Worm (Caenorhabditis elegans) whole organism, L4 larva: Measurements from ENCODE around the gene rpl-42.
A peak's percentile ranks its signal among the peaks of the same experiment; 100 is the strongest.

Experiments used
- F10B5.3 ChIP-seq: sonication (generic microtip); optimal IDR thresholded peaks from 2 replicates; lab custom pipeline; 2016; ENCODE audit warnings: mild to moderate bottlenecking, missing genetic modification characterization, missing compliant biosample characterization
- F37D6.2 ChIP-seq: sonication (generic microtip); optimal IDR thresholded peaks from 2 replicates; lab custom pipeline; 2016; ENCODE audit warnings: mild to moderate bottlenecking, missing genetic modification characterization, missing compliant biosample characterization
- F44E2.7 ChIP-seq: fragments of 200-800 bp; sonication (Bioruptor generic); IDR thresholded peaks from 2 replicates; pipeline ENCODE4 v2.1.2; 2022; ENCODE audit warnings: missing genetic modification characterization, missing compliant biosample characterization
- F49E8.2 ChIP-seq: sonication (generic microtip); optimal IDR thresholded peaks from 2 replicates; lab custom pipeline; 2016; ENCODE audit warnings: missing compliant biosample characterization, mild to moderate bottlenecking, missing genetic modification characterization, borderline replicate concordance
- Y48G9A.11 ChIP-seq: fragments of 200-800 bp; sonication (Bioruptor generic); IDR thresholded peaks from 2 replicates; pipeline ENCODE4 v1.3.6; 2022; ENCODE audit warnings: missing genetic modification reagents, missing genetic modification characterization, missing compliant biosample characterization
- Y75B8A.6 ChIP-seq: fragments of 200-800 bp; sonication (Bioruptor generic); IDR thresholded peaks from 2 replicates; pipeline ENCODE4 v1.3.6; 2022; ENCODE audit warnings: missing genetic modification reagents, missing genetic modification characterization, missing compliant biosample characterization
- arid-1 ChIP-seq: fragments of 200-800 bp; sonication (Bioruptor generic); conservative IDR thresholded peaks from 2 replicates; pipeline ENCODE4 v1.3.6; 2022; ENCODE audit warnings: missing genetic modification reagents, missing genetic modification characterization, missing compliant biosample characterization
- ceh-28 ChIP-seq: fragments of 150-350 bp; optimal IDR thresholded peaks from 2 replicates; lab custom pipeline; 2014; ENCODE audit warnings: missing biosample characterization, missing genetic modification reagents, missing genetic modification characterization
- ceh-82 ChIP-seq: sonication (generic microtip); optimal IDR thresholded peaks from 2 replicates; lab custom pipeline; 2017; ENCODE audit warnings: missing biosample characterization, missing genetic modification characterization
- ctbp-1 ChIP-seq: fragments of 200-800 bp; sonication (Bioruptor generic); IDR thresholded peaks from 2 replicates; pipeline ENCODE4 v1.3.6; 2022; ENCODE audit warnings: missing genetic modification reagents, missing genetic modification characterization, missing compliant biosample characterization
- daf-16 ChIP-seq, 3 experiments: sonication (generic microtip); optimal IDR thresholded peaks; 2 replicates each; lab custom pipeline; 2016 to 2017; ENCODE audit warnings: missing genetic modification characterization in 3 of 3, missing genetic modification reagents in 3 of 3, mild to moderate bottlenecking in 2 of 3, missing compliant biosample characterization in 2 of 3, missing biosample characterization in 1 of 3, moderate library complexity in 1 of 3
- dmd-9 ChIP-seq: fragments of 200-800 bp; sonication (Bioruptor generic); IDR thresholded peaks from 2 replicates; pipeline ENCODE4 v1.3.6; 2022; ENCODE audit warnings: missing genetic modification reagents, missing genetic modification characterization, missing compliant biosample characterization
- dve-1 ChIP-seq: sonication (generic microtip); optimal IDR thresholded peaks from 2 replicates; lab custom pipeline; 2017; ENCODE audit warnings: antibody characterized with exemption, mild to moderate bottlenecking, missing genetic modification characterization, missing compliant biosample characterization; ENCODE audit not compliant: insufficient read depth
- fos-1 ChIP-seq: fragments of 150-350 bp; optimal IDR thresholded peaks from 2 replicates; lab custom pipeline; 2014; ENCODE audit warnings: missing biosample characterization, missing genetic modification characterization
- gei-8 ChIP-seq: fragments of 200-800 bp; sonication (Bioruptor generic); optimal IDR thresholded peaks from 2 replicates; lab custom pipeline; 2018; ENCODE audit warnings: mild to moderate bottlenecking, missing genetic modification characterization, missing compliant biosample characterization
- hlh-30 ChIP-seq: sonication (generic microtip); optimal IDR thresholded peaks from 2 replicates; lab custom pipeline; 2017; ENCODE audit warnings: antibody characterized with exemption, mild to moderate bottlenecking, missing genetic modification characterization, missing compliant biosample characterization; ENCODE audit not compliant: insufficient read depth
- lim-7 ChIP-seq: fragments of 200-800 bp; sonication (Bioruptor generic); IDR thresholded peaks from 2 replicates; pipeline ENCODE4 v1.3.6; 2022; ENCODE audit warnings: missing genetic modification characterization, missing compliant biosample characterization
- lin-1 ChIP-seq: fragments of 200-800 bp; sonication (Bioruptor generic); IDR thresholded peaks from 2 replicates; pipeline ENCODE4 v1.3.6; 2022; ENCODE audit warnings: missing genetic modification reagents, missing genetic modification characterization, missing compliant biosample characterization
- lin-13 ChIP-seq: fragments of 150-350 bp; optimal IDR thresholded peaks from 2 replicates; lab custom pipeline; 2014; ENCODE audit warnings: missing biosample characterization, missing genetic modification reagents, missing genetic modification characterization
- lin-15B ChIP-seq: fragments of 150-350 bp; sonication (generic microtip); optimal IDR thresholded peaks from 3 replicates; lab custom pipeline; 2014; ENCODE audit warnings: missing biosample characterization, missing genetic modification characterization
- lsy-2 ChIP-seq, 2 experiments: fragments of 150-350 bp in 1 of 2; sonication (generic microtip) in 1 of 2; optimal IDR thresholded peaks; 2 replicates each; lab custom pipeline; 2014 to 2017; ENCODE audit warnings: missing biosample characterization in 2 of 2, missing genetic modification characterization in 2 of 2
- madf-5 ChIP-seq, 2 experiments: fragments of 200-800 bp; sonication (Bioruptor generic); IDR thresholded peaks; 2 replicates each; pipeline ENCODE4 v1.3.6; 2022; ENCODE audit warnings: missing compliant biosample characterization in 2 of 2, missing genetic modification characterization in 2 of 2
- mdt-29 ChIP-seq: fragments of 200-800 bp; sonication (Bioruptor generic); IDR thresholded peaks from 2 replicates; pipeline ENCODE4 v1.3.6; 2022; ENCODE audit warnings: missing genetic modification reagents, missing genetic modification characterization, missing compliant biosample characterization
- mes-2 ChIP-seq: sonication (generic microtip); optimal IDR thresholded peaks from 2 replicates; lab custom pipeline; 2016; ENCODE audit warnings: missing genotype, mild to moderate bottlenecking, missing genetic modification characterization, missing compliant biosample characterization; ENCODE audit not compliant: poor library complexity, severe bottlenecking
- mxl-2 ChIP-seq: fragments of 200-800 bp; sonication (Bioruptor generic); conservative IDR thresholded peaks from 2 replicates; pipeline ENCODE4 v1.3.6; 2022; ENCODE audit warnings: missing genetic modification reagents, missing genetic modification characterization, missing compliant biosample characterization
- mxl-3 ChIP-seq: fragments of 200-800 bp; sonication (Bioruptor generic); optimal IDR thresholded peaks from 2 replicates; lab custom pipeline; 2018; ENCODE audit warnings: mild to moderate bottlenecking, missing genetic modification characterization, missing compliant biosample characterization
- nhr-28 ChIP-seq: fragments of 150-350 bp; optimal IDR thresholded peaks from 2 replicates; lab custom pipeline; 2014; ENCODE audit warnings: missing biosample characterization, missing genetic modification characterization
- pha-4 ChIP-seq, 2 experiments: fragments of 150-350 bp in 1 of 2; fragments of 200-800 bp in 1 of 2; sonication (Bioruptor generic) in 1 of 2; IDR thresholded peaks in 1 of 2; optimal IDR thresholded peaks in 1 of 2; 2 replicates each; pipeline versions ENCODE4 v1.3.6 to Lab custom; 2014 to 2022; ENCODE audit warnings: missing genetic modification characterization in 2 of 2, missing genetic modification reagents in 2 of 2, missing biosample characterization in 1 of 2, missing compliant biosample characterization in 1 of 2
- sdz-12 ChIP-seq: fragments of 200-800 bp; sonication (Bioruptor generic); optimal IDR thresholded peaks from 2 replicates; lab custom pipeline; 2018; ENCODE audit warnings: mild to moderate bottlenecking, missing genetic modification characterization, missing compliant biosample characterization
- spr-1 ChIP-seq: sonication (generic microtip); optimal IDR thresholded peaks from 2 replicates; lab custom pipeline; 2016; ENCODE audit warnings: mild to moderate bottlenecking, missing genetic modification characterization, missing compliant biosample characterization
- unc-130 ChIP-seq: sonication (generic microtip); optimal IDR thresholded peaks from 2 replicates; lab custom pipeline; 2016; ENCODE audit warnings: missing genetic modification reagents, missing genetic modification characterization, missing compliant biosample characterization
- unc-39 ChIP-seq: sonication (generic microtip); optimal IDR thresholded peaks from 2 replicates; lab custom pipeline; 2017; ENCODE audit warnings: missing biosample characterization, missing genetic modification characterization
- unc-62 ChIP-seq, 3 experiments: fragments of 150-350 bp in 1 of 3; sonication (generic microtip); optimal IDR thresholded peaks in 2 of 3; peaks in 1 of 3; 1 replicate in 1 of 3; 2 replicates in 2 of 3; lab custom pipeline; 2014 to 2017; ENCODE audit warnings: missing biosample characterization in 3 of 3, missing genetic modification characterization in 3 of 3, missing genetic modification reagents in 3 of 3, missing genotype in 1 of 3
- vab-7 ChIP-seq: fragments of 200-800 bp; sonication (Bioruptor generic); IDR thresholded peaks from 2 replicates; pipeline ENCODE4 v1.3.6; 2022; ENCODE audit warnings: missing genetic modification reagents, missing genetic modification characterization, missing compliant biosample characterization

rpl-42 gene

ce11 chrII:11050678-11051077 is 41.8 kb upstream of the rpl-42 start:
- TF ChIP-seq vab-7 (GFP tag; lab: Robert Waterston, UW): no peak
- no peak for TF ChIP-seq F10B5.3 (tag; lab: Kevin White, UChicago)
- TF ChIP-seq Y75B8A.6 (GFP tag; lab: Robert Waterston, UW): no peak
- TF ChIP-seq mes-2 (tag; lab: Kevin White, UChicago): peak; percentile 8
- TF ChIP-seq dve-1 (tag; lab: Kevin White, UChicago): no peak
- TF ChIP-seq nhr-28 (tag; lab: Kevin White, UChicago): no peak
- no peak for TF ChIP-seq spr-1 (tag; lab: Kevin White, UChicago)
- TF ChIP-seq unc-39: no peak
- no peak for TF ChIP-seq mdt-29 (GFP tag; lab: Robert Waterston, UW)
- 0 out of 2 replicates have a peak, but pooled peaks have one; percentile 6 for TF ChIP-seq arid-1 (GFP tag; lab: Robert Waterston, UW)
- peak in 1 of 2 experiments; percentile 18 for TF ChIP-seq lsy-2 (tag; optimal IDR thresholded peaks at IDR 0.05; lab: Kevin White, UChicago)
- no peak for TF ChIP-seq F37D6.2 (tag; lab: Kevin White, UChicago)
- no peak for TF ChIP-seq ceh-82 (tag; lab: Kevin White, UChicago)
- no peak for TF ChIP-seq mxl-2 (GFP tag; lab: Robert Waterston, UW)
- peak; percentile 57 for TF ChIP-seq F49E8.2 (tag; lab: Kevin White, UChicago)
- no peak for TF ChIP-seq lin-15B (tag; lab: Kevin White, UChicago)
- no peak for TF ChIP-seq ctbp-1
- peak; percentile 39; the same call in 1 of the 2 replicates for TF ChIP-seq Y48G9A.11 (GFP tag; lab: Robert Waterston, UW)
- TF ChIP-seq unc-130 (GFP tag; lab: Kevin White, UChicago): peak; percentile 20

ce11 chrII:11052526-11052925 is 40.0 kb upstream of the rpl-42 start:
- TF ChIP-seq F44E2.7 (GFP tag; lab: Robert Waterston, UW) (no peak), unc-62 (GFP tag; optimal IDR thresholded peaks at IDR 0.05 in 1 of 2; lab: Kevin White, UChicago) (peak in 1 of 2 experiments; percentile 98), unc-62 (tag; optimal IDR thresholded peaks at IDR 0.05; lab: Kevin White, UChicago) (no peak)
- TF ChIP-seq, all 104 proteins: peak for 1

- TF ChIP-seq mxl-3 (GFP tag; lab: Kevin White, UChicago) (no peak), daf-16 (GFP tag; optimal IDR thresholded peaks at IDR 0.05; lab: Kevin White, UChicago) (no peak), daf-16 (tag; optimal IDR thresholded peaks at IDR 0.05; lab: Kevin White, UChicago) (no peak), sdz-12 (no peak), gei-8 (GFP tag; lab: Kevin White, UChicago) (no peak), pha-4 (GFP tag; IDR thresholded peaks at IDR 0.05; lab: Robert Waterston, UW) (no peak), pha-4 (tag; optimal IDR thresholded peaks at IDR 0.05; lab: Kevin White, UChicago) (no peak), lim-7 (GFP tag; lab: Robert Waterston, UW) (no peak), lin-13 (GFP tag; lab: Kevin White, UChicago) (no peak), dmd-9 (GFP tag; lab: Robert Waterston, UW) (no peak), lin-1 (GFP tag; lab: Robert Waterston, UW) (no peak), madf-5 (GFP tag; IDR thresholded peaks at IDR 0.05; lab: Robert Waterston, UW) (no peak)
- TF ChIP-seq, all 104 proteins: peak for 0
Measured at ce11 chrII:11055223-11055622, 37.3 kb upstream of the rpl-42 start, which contains the start of gene F45E10.2. TSS of gene F45E10.2 (minus strand) at chrII:11055323.

- TF ChIP-seq nhr-28 (tag; lab: Kevin White, UChicago) (peak; percentile 61), hlh-30 (tag; lab: Kevin White, UChicago) (peak; percentile 39), fos-1 (tag; lab: Kevin White, UChicago) (no peak), ceh-28 (tag; lab: Kevin White, UChicago) (no peak)
Measured at ce11 chrII:11057256-11057655, 35.3 kb upstream of the rpl-42 start.
